Worm (Caenorhabditis elegans) whole organism, young adult: Measurements from ENCODE around the gene F39G3.3.
A peak's percentile ranks its signal among the peaks of the same experiment; 100 is the strongest.

Experiments used
- B0336.3 ChIP-seq: fragments of 200-800 bp; sonication (Bioruptor generic); IDR thresholded peaks from 2 replicates; pipeline ENCODE4 v1.3.6; 2022; ENCODE audit warnings: missing genetic modification characterization, missing compliant biosample characterization
- D2030.7 ChIP-seq: fragments of 200-800 bp; sonication (Bioruptor generic); IDR thresholded peaks from 2 replicates; pipeline ENCODE4 v1.3.6; 2022; ENCODE audit warnings: missing genetic modification reagents, missing genetic modification characterization, missing compliant biosample characterization
- F23B12.7 ChIP-seq: sonication (generic microtip); optimal IDR thresholded peaks from 2 replicates; lab custom pipeline; 2017; ENCODE audit warnings: missing genetic modification characterization, mild to moderate bottlenecking, missing compliant biosample characterization, antibody characterized with exemption, moderate library complexity; ENCODE audit not compliant: insufficient read depth
- F33H1.4 ChIP-seq: fragments of 200-800 bp; sonication (Bioruptor generic); IDR thresholded peaks from 2 replicates; pipeline ENCODE4 v1.3.6; 2022; ENCODE audit warnings: missing genetic modification reagents, missing genetic modification characterization, missing compliant biosample characterization
- F49E8.2 ChIP-seq: sonication (generic microtip); optimal IDR thresholded peaks from 3 replicates; lab custom pipeline; 2017; ENCODE audit warnings: missing genetic modification characterization, mild to moderate bottlenecking, missing compliant biosample characterization, antibody characterized with exemption, moderate library complexity; ENCODE audit not compliant: insufficient read depth
- F52B5.7 ChIP-seq: sonication (generic microtip); optimal IDR thresholded peaks from 2 replicates; lab custom pipeline; 2016; ENCODE audit warnings: mild to moderate bottlenecking, missing genetic modification characterization, missing compliant biosample characterization
- T07F8.4 ChIP-seq: sonication (generic microtip); optimal IDR thresholded peaks from 2 replicates; lab custom pipeline; 2016; ENCODE audit warnings: mild to moderate bottlenecking, missing genetic modification characterization, moderate library complexity, missing compliant biosample characterization
- Y53G8AR.9 ChIP-seq: fragments of 200-800 bp; sonication (Bioruptor generic); conservative IDR thresholded peaks from 2 replicates; pipeline ENCODE4 v1.3.6; 2022; ENCODE audit warnings: missing genetic modification reagents, missing genetic modification characterization, missing compliant biosample characterization
- ZK185.1 ChIP-seq: sonication (generic microtip); optimal IDR thresholded peaks from 2 replicates; lab custom pipeline; 2016; ENCODE audit warnings: mild to moderate bottlenecking, missing genetic modification characterization, missing compliant biosample characterization; ENCODE audit not compliant: poor library complexity, severe bottlenecking
- athp-1 ChIP-seq: sonication (generic microtip); optimal IDR thresholded peaks from 2 replicates; lab custom pipeline; 2017; ENCODE audit warnings: mild to moderate bottlenecking, missing genetic modification characterization, missing compliant biosample characterization
- attf-5 ChIP-seq: fragments of 200-800 bp; sonication (Bioruptor generic); optimal IDR thresholded peaks from 2 replicates; lab custom pipeline; 2018; ENCODE audit warnings: mild to moderate bottlenecking, missing genetic modification characterization, missing compliant biosample characterization
- attf-6 ChIP-seq: fragments of 200-800 bp; sonication (Bioruptor generic); IDR thresholded peaks from 2 replicates; pipeline ENCODE4 v1.3.6; 2022; ENCODE audit warnings: missing genetic modification reagents, missing genetic modification characterization, missing compliant biosample characterization
- cebp-1 ChIP-seq, 2 experiments: fragments of 200-800 bp in 1 of 2; sonication (Bioruptor generic) in 1 of 2; sonication (generic microtip) in 1 of 2; IDR thresholded peaks in 1 of 2; optimal IDR thresholded peaks in 1 of 2; 2 replicates each; pipeline versions ENCODE4 v1.3.6 to Lab custom; 2017 to 2022; ENCODE audit warnings: missing compliant biosample characterization in 2 of 2, missing genetic modification characterization in 2 of 2, mild to moderate bottlenecking in 1 of 2, missing genetic modification reagents in 1 of 2, moderate library complexity in 1 of 2
- ceh-91 ChIP-seq: fragments of 200-800 bp; sonication (Bioruptor generic); IDR thresholded peaks from 2 replicates; pipeline ENCODE4 v1.3.6; 2022; ENCODE audit warnings: missing genetic modification reagents, missing genetic modification characterization, missing compliant biosample characterization
- die-1 ChIP-seq: sonication (generic microtip); optimal IDR thresholded peaks from 2 replicates; lab custom pipeline; 2016; ENCODE audit warnings: missing genotype, mild to moderate bottlenecking, missing genetic modification characterization, missing compliant biosample characterization
- dox-1 ChIP-seq: fragments of 200-800 bp; sonication (Bioruptor generic); IDR thresholded peaks from 2 replicates; pipeline ENCODE4 v1.3.6; 2022; ENCODE audit warnings: missing genetic modification reagents, missing genetic modification characterization, missing compliant biosample characterization
- dpff-1 ChIP-seq: sonication (generic microtip); optimal IDR thresholded peaks from 2 replicates; lab custom pipeline; 2017; ENCODE audit warnings: mild to moderate bottlenecking, missing genetic modification characterization, missing compliant biosample characterization
- efl-1 ChIP-seq: fragments of 150-350 bp; optimal IDR thresholded peaks from 2 replicates; lab custom pipeline; 2014; ENCODE audit warnings: missing biosample characterization, missing genetic modification reagents, missing genetic modification characterization
- ekl-4 ChIP-seq: fragments of 200-800 bp; sonication (Bioruptor generic); IDR thresholded peaks from 2 replicates; pipeline ENCODE4 v1.3.6; 2022; ENCODE audit warnings: missing genetic modification reagents, missing genetic modification characterization, missing compliant biosample characterization
- hrde-1 ChIP-seq: sonication (generic microtip); optimal IDR thresholded peaks from 2 replicates; lab custom pipeline; 2016; ENCODE audit warnings: missing genetic modification characterization, mild to moderate bottlenecking, missing compliant biosample characterization, moderate library complexity, missing genotype, missing genetic modification reagents, borderline replicate concordance
- hsf-1 ChIP-seq: fragments of 200-800 bp; sonication (Bioruptor generic); IDR thresholded peaks from 2 replicates; pipeline ENCODE4 v1.3.6; 2022; ENCODE audit warnings: missing genetic modification reagents, missing genetic modification characterization, missing compliant biosample characterization
- let-607 ChIP-seq, 2 experiments: fragments of 200-800 bp in 1 of 2; sonication (Bioruptor generic) in 1 of 2; sonication (generic microtip) in 1 of 2; optimal IDR thresholded peaks; 2 replicates each; lab custom pipeline; 2016 to 2018; ENCODE audit warnings: mild to moderate bottlenecking in 2 of 2, missing compliant biosample characterization in 2 of 2, missing genetic modification characterization in 2 of 2, moderate library complexity in 2 of 2, missing genotype in 1 of 2
- lin-54 ChIP-seq: fragments of 200-800 bp; sonication (Bioruptor generic); optimal IDR thresholded peaks from 2 replicates; lab custom pipeline; 2018; ENCODE audit warnings: mild to moderate bottlenecking, missing genetic modification characterization, missing compliant biosample characterization
- lir-1 ChIP-seq: fragments of 200-800 bp; sonication (Bioruptor generic); conservative IDR thresholded peaks from 2 replicates; pipeline ENCODE4 v1.3.6; 2022; ENCODE audit warnings: missing genetic modification reagents, missing genetic modification characterization, missing compliant biosample characterization
- madf-10 ChIP-seq: sonication (generic microtip); optimal IDR thresholded peaks from 2 replicates; lab custom pipeline; 2016; ENCODE audit warnings: mild to moderate bottlenecking, missing genetic modification characterization, missing compliant biosample characterization
- madf-6 ChIP-seq: fragments of 200-800 bp; sonication (Bioruptor generic); IDR thresholded peaks from 2 replicates; pipeline ENCODE4 v1.3.6; 2022; ENCODE audit warnings: missing genetic modification reagents, missing genetic modification characterization, missing compliant biosample characterization
- madf-8 ChIP-seq: fragments of 200-800 bp; sonication (Bioruptor generic); conservative IDR thresholded peaks from 2 replicates; pipeline ENCODE4 v1.3.6; 2022; ENCODE audit warnings: missing genetic modification reagents, missing genetic modification characterization, missing compliant biosample characterization
- mcd-1 ChIP-seq: fragments of 200-800 bp; sonication (Bioruptor generic); IDR thresholded peaks from 2 replicates; pipeline ENCODE4 v1.3.6; 2022; ENCODE audit warnings: missing genetic modification reagents, missing genetic modification characterization, missing compliant biosample characterization
- mxl-1 ChIP-seq: sonication (generic microtip); optimal IDR thresholded peaks from 2 replicates; lab custom pipeline; 2016; ENCODE audit warnings: missing genetic modification characterization, missing compliant biosample characterization
- nfya-2 ChIP-seq: fragments of 200-800 bp; sonication (Bioruptor generic); IDR thresholded peaks from 2 replicates; pipeline ENCODE4 v1.3.6; 2022; ENCODE audit warnings: missing genetic modification reagents, missing genetic modification characterization, missing compliant biosample characterization
- nhr-179 ChIP-seq: sonication (generic microtip); optimal IDR thresholded peaks from 2 replicates; lab custom pipeline; 2016; ENCODE audit warnings: mild to moderate bottlenecking, missing genetic modification characterization, missing compliant biosample characterization
- nhr-80 ChIP-seq: sonication (generic microtip); optimal IDR thresholded peaks from 2 replicates; lab custom pipeline; 2016; ENCODE audit warnings: missing genetic modification characterization, missing compliant biosample characterization
- pbrm-1 ChIP-seq: fragments of 200-800 bp; sonication (Bioruptor generic); IDR thresholded peaks from 2 replicates; pipeline ENCODE4 v1.3.6; 2022; ENCODE audit warnings: missing genetic modification reagents, missing genetic modification characterization, missing compliant biosample characterization
- pha-4 ChIP-seq: fragments of 150-350 bp; sonication (generic microtip); optimal IDR thresholded peaks from 2 replicates; lab custom pipeline; 2014; ENCODE audit warnings: missing biosample characterization, missing genetic modification reagents, missing genetic modification characterization
- sdz-38 ChIP-seq: sonication (generic microtip); optimal IDR thresholded peaks from 2 replicates; lab custom pipeline; 2016; ENCODE audit warnings: missing genotype, missing genetic modification characterization, missing compliant biosample characterization
- snpc-1.1 ChIP-seq: sonication (generic microtip); optimal IDR thresholded peaks from 2 replicates; lab custom pipeline; 2017; ENCODE audit warnings: missing genetic modification characterization, mild to moderate bottlenecking, missing compliant biosample characterization, antibody characterized with exemption, moderate library complexity, missing genotype, missing genetic modification reagents; ENCODE audit not compliant: insufficient read depth
- snpc-1.3 ChIP-seq: sonication (generic microtip); optimal IDR thresholded peaks from 2 replicates; lab custom pipeline; 2017; ENCODE audit warnings: missing genetic modification characterization, mild to moderate bottlenecking, missing compliant biosample characterization, antibody characterized with exemption, moderate library complexity, missing genotype, missing genetic modification reagents; ENCODE audit not compliant: insufficient read depth
- snpc-3.4 ChIP-seq: sonication (generic microtip); optimal IDR thresholded peaks from 2 replicates; lab custom pipeline; 2017; ENCODE audit warnings: missing genetic modification characterization, mild to moderate bottlenecking, missing compliant biosample characterization, antibody characterized with exemption, moderate library complexity, missing genotype, missing genetic modification reagents
- snpc-4 ChIP-seq, 5 experiments: fragments of 150-350 bp in 1 of 5; sonication (generic microtip) in 4 of 5; optimal IDR thresholded peaks; 2 replicates each; lab custom pipeline; 2014 to 2018; ENCODE audit warnings: missing genetic modification characterization in 5 of 5, missing biosample characterization in 3 of 5, antibody characterized with exemption in 2 of 5, mild to moderate bottlenecking in 2 of 5, missing compliant biosample characterization in 2 of 5, missing genotype in 2 of 5, moderate library complexity in 2 of 5, missing genetic modification reagents in 1 of 5
- tbx-9 ChIP-seq: sonication (generic microtip); optimal IDR thresholded peaks from 2 replicates; lab custom pipeline; 2016; ENCODE audit warnings: borderline replicate concordance, missing genetic modification characterization, inconsistent platforms, missing compliant biosample characterization
- tlf-1 ChIP-seq: fragments of 200-800 bp; sonication (Bioruptor generic); optimal IDR thresholded peaks from 2 replicates; lab custom pipeline; 2018; ENCODE audit warnings: mild to moderate bottlenecking, missing genetic modification characterization, missing compliant biosample characterization
- unc-130 ChIP-seq: sonication (generic microtip); optimal IDR thresholded peaks from 2 replicates; lab custom pipeline; 2016; ENCODE audit warnings: missing genetic modification reagents, missing genetic modification characterization, missing compliant biosample characterization
- xnd-1 ChIP-seq: sonication (generic microtip); optimal IDR thresholded peaks from 2 replicates; lab custom pipeline; 2016; ENCODE audit warnings: missing genotype, missing genetic modification reagents, missing genetic modification characterization, missing compliant biosample characterization

The F39G3.3 gene

ce11 chrV:4731154-4731961 lies at the start of gene F39G3.3:
TSS of gene F39G3.3 (plus strand) at chrV:4731911.
- peak; percentile 65 for TF ChIP-seq tlf-1 (GFP tag; lab: Kevin White, UChicago)
- peak; percentile 88 for TF ChIP-seq F33H1.4 (GFP tag; lab: Robert Waterston, UW)
- peak; percentile 32 for TF ChIP-seq nhr-80 (tag; lab: Kevin White, UChicago)
- peak; percentile 67 for TF ChIP-seq snpc-1.3 (tag; lab: Kevin White, UChicago)
- TF ChIP-seq cebp-1 (GFP tag; IDR thresholded peaks at IDR 0.05; lab: Robert Waterston, UW) = no peak
- TF ChIP-seq cebp-1 (tag; optimal IDR thresholded peaks at IDR 0.05; lab: Kevin White, UChicago) = peak; percentile 62
- TF ChIP-seq efl-1 (GFP tag; lab: Kevin White, UChicago) = peak; percentile 77
- TF ChIP-seq tbx-9 = no peak
- peak; percentile 83 for TF ChIP-seq lin-54
- TF ChIP-seq nhr-179 (tag; lab: Kevin White, UChicago) = no peak
- TF ChIP-seq ceh-91 = peak; percentile 79
- peak; percentile 56; the same call in 1 of the 2 replicates for TF ChIP-seq hsf-1 (GFP tag; lab: Robert Waterston, UW)
- TF ChIP-seq lir-1 (GFP tag; lab: Robert Waterston, UW) = peak; percentile 40; the same call in 1 of the 2 replicates
- TF ChIP-seq pha-4 (tag; lab: Kevin White, UChicago) = no peak
- TF ChIP-seq pbrm-1 = peak; percentile 56; the same call in 1 of the 2 replicates
- peak; percentile 97 for TF ChIP-seq madf-6 (GFP tag; lab: Robert Waterston, UW)
- peak; percentile 41 for TF ChIP-seq mxl-1 (tag; lab: Kevin White, UChicago)
- TF ChIP-seq unc-130 = peak; percentile 76
- TF ChIP-seq F49E8.2 = peak; percentile 25
- TF ChIP-seq dox-1 = peak; percentile 89
- no peak for TF ChIP-seq snpc-3.4 (tag; lab: Kevin White, UChicago)
- TF ChIP-seq madf-8 (GFP tag; lab: Robert Waterston, UW) = peak; percentile 84
- peak; percentile 73 for TF ChIP-seq ZK185.1 (tag; lab: Kevin White, UChicago)
- TF ChIP-seq die-1 = peak; percentile 30
- peak in 1 of 2 experiments; percentile 30 for TF ChIP-seq let-607 (tag; optimal IDR thresholded peaks at IDR 0.05; lab: Kevin White, UChicago)
- no peak for TF ChIP-seq F52B5.7 (tag; lab: Kevin White, UChicago)
- TF ChIP-seq hrde-1 = peak; percentile 79
- TF ChIP-seq Y53G8AR.9 (GFP tag; lab: Robert Waterston, UW) = no peak
- TF ChIP-seq madf-10 (tag; lab: Kevin White, UChicago) = peak; percentile 32
- TF ChIP-seq snpc-1.1 (tag; lab: Kevin White, UChicago) = no peak
- TF ChIP-seq D2030.7 (GFP tag; lab: Robert Waterston, UW) = peak; percentile 82
- TF ChIP-seq sdz-38 (tag; lab: Kevin White, UChicago) = no peak
- peak; percentile 77 for TF ChIP-seq B0336.3 (GFP tag; lab: Robert Waterston, UW)
- no peak for TF ChIP-seq nfya-2 (GFP tag; lab: Robert Waterston, UW)
- no peak for TF ChIP-seq T07F8.4 (tag; lab: Kevin White, UChicago)
- TF ChIP-seq F23B12.7 (tag; lab: Kevin White, UChicago) = peak; percentile 46
- 0 out of 2 replicates have a peak, but pooled peaks have one; percentile 8 for TF ChIP-seq attf-6 (GFP tag; lab: Robert Waterston, UW)
- peak; percentile 97 for TF ChIP-seq xnd-1 (tag; lab: Kevin White, UChicago)
- TF ChIP-seq attf-5 (GFP tag; lab: Kevin White, UChicago) = peak; percentile 38
- TF ChIP-seq athp-1 (tag; lab: Kevin White, UChicago) = peak; percentile 47
- peak; percentile 52; the same call in 1 of the 2 replicates for TF ChIP-seq ekl-4 (GFP tag; lab: Robert Waterston, UW)
- TF ChIP-seq mcd-1 (GFP tag; lab: Robert Waterston, UW) = peak; percentile 56; the same call in 1 of the 2 replicates
- peak; percentile 21 for TF ChIP-seq snpc-4 (GFP tag; optimal IDR thresholded peaks at IDR 0.05; lab: Kevin White, UChicago)
- peak in 3 of 4 experiments; percentile 43 to 64 (median 59) for TF ChIP-seq snpc-4 (tag; optimal IDR thresholded peaks at IDR 0.05; lab: Kevin White, UChicago)
- TF ChIP-seq dpff-1 (tag; lab: Kevin White, UChicago) = no peak
